Worm (Caenorhabditis elegans): ENCODE results near the gene shl-1.

shl-1 gene

ce11 chrIV:6376473-6377115 lies 7.3 kb downstream of the shl-1 start, which contains the start of the genes hrpf-2 and bli-6:
hrpf-2 (minus strand) TSS chrIV:6376523.
bli-6 (plus strand) TSS chrIV:6377065.
- TF ChIP-seq aha-1 (tag; optimal IDR thresholded peaks at IDR 0.05) (no peak), nhr-19 (GFP tag; conservative IDR thresholded peaks at IDR 0.05) (peak; percentile 72), xbp-1 (tag; optimal IDR thresholded peaks at IDR 0.05) (peak; percentile 74), grh-1 (GFP tag; IDR thresholded peaks at IDR 0.05) (no peak), egl-27 (tag; optimal IDR thresholded peaks at IDR 0.05) (no peak), sptf-1 (tag; optimal IDR thresholded peaks at IDR 0.05) (no peak), nhr-12 (tag; optimal IDR thresholded peaks at IDR 0.05) (no peak), hlh-4 (tag; optimal IDR thresholded peaks at IDR 0.05) (no peak), jun-1 (tag; optimal IDR thresholded peaks at IDR 0.05) (peak; percentile 39), F16B12.6 (tag; optimal IDR thresholded peaks at IDR 0.05) (peak; percentile 95), zip-4 (GFP tag; optimal IDR thresholded peaks at IDR 0.05) (peak; percentile 3), unc-98 (GFP tag; IDR thresholded peaks at IDR 0.05) (no peak), snu-23 (GFP tag; optimal IDR thresholded peaks at IDR 0.05) (peak; percentile 85), nhr-77 (tag; optimal IDR thresholded peaks at IDR 0.05) (peak; percentile 58), fkh-4 (tag; optimal IDR thresholded peaks at IDR 0.05; ENCODE audit: borderline replicate concordance) (no peak), pax-3 (tag; optimal IDR thresholded peaks at IDR 0.05) (no peak), ztf-11 (tag; optimal IDR thresholded peaks at IDR 0.05) (peak in 1 of 2 experiments; percentile 31), ceh-63 (GFP tag; optimal IDR thresholded peaks at IDR 0.05) (no peak), nhr-84 (tag; optimal IDR thresholded peaks at IDR 0.05) (no peak), nhr-47 (tag; optimal IDR thresholded peaks at IDR 0.05) (peak; percentile 85), fkh-8 (tag; optimal IDR thresholded peaks at IDR 0.05) (peak; percentile 64), elt-2 (tag; optimal IDR thresholded peaks at IDR 0.05) (peak; percentile 18), snpc-4 (tag; optimal IDR thresholded peaks at IDR 0.05) (peak; percentile 59), swsn-7 (tag; optimal IDR thresholded peaks at IDR 0.05) (peak; percentile 72), nhr-85 (tag) (peak; percentile 86), lir-3 (tag; optimal IDR thresholded peaks at IDR 0.05; ENCODE audit: poor library complexity) (peak; percentile 57), nhr-11 (tag; optimal IDR thresholded peaks at IDR 0.05) (no peak), mdl-1 (tag; optimal IDR thresholded peaks at IDR 0.05) (peak in 1 of 2 experiments; percentile 54), Y116A8C.19 (tag; optimal IDR thresholded peaks at IDR 0.05; ENCODE audit: borderline replicate concordance) (no peak), nhr-28 (tag; optimal IDR thresholded peaks at IDR 0.05) (no peak), lin-39 (tag; optimal IDR thresholded peaks at IDR 0.05) (peak; percentile 30), nhr-76 (tag; optimal IDR thresholded peaks at IDR 0.05) (no peak), ceh-8 (GFP tag; optimal IDR thresholded peaks at IDR 0.05) (no peak), blmp-1 (tag; optimal IDR thresholded peaks at IDR 0.05) (no peak), ceh-82 (tag; optimal IDR thresholded peaks at IDR 0.05) (peak; percentile 20 to 78 (median 46)), lin-14 (GFP tag; optimal IDR thresholded peaks at IDR 0.05) (peak; percentile 77), rnt-1 (tag; optimal IDR thresholded peaks at IDR 0.05) (peak; percentile 82), hlh-17 (GFP tag; optimal IDR thresholded peaks at IDR 0.05; ENCODE audit: borderline replicate concordance) (no peak), pag-3 (tag; optimal IDR thresholded peaks at IDR 0.05; ENCODE audit: borderline replicate concordance, insufficient read depth) (no peak), skn-1 (tag; optimal IDR thresholded peaks at IDR 0.05) (peak; percentile 91), ztf-4 (tag; optimal IDR thresholded peaks at IDR 0.05) (no peak), sup-37 (GFP tag; optimal IDR thresholded peaks at IDR 0.05) (no peak), ceh-88 (GFP tag; IDR thresholded peaks at IDR 0.05) (no peak), nhr-20 (tag; optimal IDR thresholded peaks at IDR 0.05) (peak; percentile 78), zag-1 (tag; optimal IDR thresholded peaks at IDR 0.05) (no peak), efl-3 (GFP tag; optimal IDR thresholded peaks at IDR 0.05) (no peak), efl-1 (optimal IDR thresholded peaks at IDR 0.05) (peak; percentile 87), efl-1 (GFP tag; optimal IDR thresholded peaks at IDR 0.05 in 1 of 2) (peak; percentile 83 to 98), unc-86 (tag; optimal IDR thresholded peaks at IDR 0.05) (peak; percentile 77), unc-62 (GFP tag; optimal IDR thresholded peaks at IDR 0.05) (no peak), elt-3 (tag; optimal IDR thresholded peaks at IDR 0.05) (peak in 2 of 6 experiments; percentile 66 to 70), hpl-2 (GFP tag; optimal IDR thresholded peaks at IDR 0.05) (no peak)

Measured in whole organism, L1 larva.